Fruit fly (Drosophila melanogaster) whole organism, prepupa: ENCODE data around the gene CG32152.

ENCODE experiments used
- Blimp-1 ChIP-seq: fragments of 200-800 bp; sonication (Bioruptor generic); optimal IDR thresholded peaks from 3 replicates; lab custom pipeline; 2017; ENCODE audit warnings: missing biosample characterization, missing genetic modification characterization, mild to moderate bottlenecking, moderate library complexity, missing genetic modification reagents
- CG10631 ChIP-seq: fragments of 200-800 bp; sonication (Bioruptor generic); optimal IDR thresholded peaks from 2 replicates; lab custom pipeline; 2016; ENCODE audit warnings: missing biosample characterization, missing genetic modification characterization
- CG10669 ChIP-seq: fragments of 200-800 bp; sonication (Bioruptor generic); optimal IDR thresholded peaks from 3 replicates; lab custom pipeline; 2018; ENCODE audit warnings: missing biosample characterization, mild to moderate bottlenecking, missing genetic modification characterization, moderate library complexity
- CG11294 ChIP-seq: fragments of 200-800 bp; sonication (Bioruptor generic); IDR thresholded peaks from 2 replicates; pipeline ENCODE4 v1.3.6; 2022; ENCODE audit warnings: missing biosample characterization, missing genetic modification characterization
- CG11762 ChIP-seq: fragments of 200-800 bp; sonication (Bioruptor generic); optimal IDR thresholded peaks from 3 replicates; lab custom pipeline; 2016; ENCODE audit warnings: missing biosample characterization, missing genetic modification characterization; ENCODE audit not compliant: insufficient read depth
- CG11902 ChIP-seq: fragments of 200-800 bp; sonication (Bioruptor generic); optimal IDR thresholded peaks from 3 replicates; lab custom pipeline; 2016; ENCODE audit warnings: missing biosample characterization, missing genetic modification characterization
- CG15336 ChIP-seq: fragments of 200-800 bp; sonication (Bioruptor generic); IDR thresholded peaks from 2 replicates; pipeline ENCODE4 v1.3.6; 2022; ENCODE audit warnings: missing biosample characterization, missing genetic modification characterization
- CG16779 ChIP-seq: fragments of 200-800 bp; sonication (Bioruptor generic); optimal IDR thresholded peaks from 3 replicates; lab custom pipeline; 2017; ENCODE audit warnings: missing biosample characterization, mild to moderate bottlenecking, missing genetic modification characterization
- CG3032 ChIP-seq: fragments of 200-800 bp; optimal IDR thresholded peaks from 2 replicates; lab custom pipeline; 2019; ENCODE audit warnings: missing biosample characterization, mild to moderate bottlenecking, missing genetic modification characterization, moderate library complexity
- CG34406 ChIP-seq: fragments of 200-800 bp; sonication (Bioruptor generic); optimal IDR thresholded peaks from 3 replicates; lab custom pipeline; 2016; ENCODE audit warnings: missing biosample characterization, missing genetic modification characterization
- CG3919 ChIP-seq: fragments of 200-800 bp; sonication (Bioruptor generic); optimal IDR thresholded peaks from 3 replicates; lab custom pipeline; 2016; ENCODE audit warnings: missing biosample characterization, missing genetic modification characterization
- CG6163 ChIP-seq: fragments of 200-800 bp; sonication (Bioruptor generic); IDR thresholded peaks from 3 replicates; pipeline ENCODE4 v1.3.6; 2022; ENCODE audit warnings: missing biosample characterization, missing genetic modification characterization
- CG6276 ChIP-seq: fragments of 200-800 bp; sonication (Bioruptor generic); optimal IDR thresholded peaks from 2 replicates; lab custom pipeline; 2017; ENCODE audit warnings: missing biosample characterization, mild to moderate bottlenecking, missing genetic modification characterization
- CG6792 ChIP-seq: fragments of 200-800 bp; sonication (Bioruptor generic); optimal IDR thresholded peaks from 3 replicates; lab custom pipeline; 2016; ENCODE audit warnings: missing biosample characterization, missing genetic modification characterization
- CG6808 ChIP-seq: fragments of 200-800 bp; sonication (Bioruptor generic); optimal IDR thresholded peaks from 3 replicates; lab custom pipeline; 2017; ENCODE audit warnings: missing biosample characterization, missing genetic modification characterization, mild to moderate bottlenecking, moderate library complexity, missing genetic modification reagents
- CG6854 ChIP-seq: fragments of 200-800 bp; sonication (Bioruptor generic); optimal IDR thresholded peaks from 2 replicates; lab custom pipeline; 2017; ENCODE audit warnings: missing biosample characterization, mild to moderate bottlenecking, missing genetic modification characterization
- CG8119 ChIP-seq: fragments of 200-800 bp; sonication (Bioruptor generic); IDR thresholded peaks from 3 replicates; pipeline ENCODE4 v1.3.6; 2022; ENCODE audit warnings: missing biosample characterization, missing genetic modification characterization
- CG8319 ChIP-seq: fragments of 200-800 bp; sonication (Bioruptor generic); optimal IDR thresholded peaks from 3 replicates; lab custom pipeline; 2016; ENCODE audit warnings: missing biosample characterization, missing genetic modification characterization
- CG9139 ChIP-seq: fragments of 200-800 bp; sonication (Bioruptor generic); optimal IDR thresholded peaks from 3 replicates; lab custom pipeline; 2017; ENCODE audit warnings: missing biosample characterization, mild to moderate bottlenecking, missing genetic modification characterization
- Eip78C ChIP-seq: fragments of 200-800 bp; sonication (Bioruptor generic); peaks from one replicate; lab custom pipeline; 2016; ENCODE audit warnings: missing biosample characterization, missing genetic modification characterization
- Eip93F ChIP-seq: fragments of 200-800 bp; sonication (Bioruptor generic); optimal IDR thresholded peaks from 2 replicates; lab custom pipeline; 2016; ENCODE audit warnings: missing biosample characterization, mild to moderate bottlenecking, missing genetic modification characterization
- Ets21C ChIP-seq: fragments of 200-800 bp; sonication (Bioruptor generic); optimal IDR thresholded peaks from 3 replicates; lab custom pipeline; 2016; ENCODE audit warnings: missing biosample characterization, missing genetic modification characterization
- Ets96B ChIP-seq: fragments of 200-800 bp; optimal IDR thresholded peaks from 2 replicates; lab custom pipeline; 2019; ENCODE audit warnings: missing biosample characterization, mild to moderate bottlenecking, missing genetic modification characterization, moderate library complexity
- Gug ChIP-seq: fragments of 200-800 bp; sonication (Bioruptor generic); IDR thresholded peaks from 2 replicates; pipeline ENCODE4 v1.3.6; 2022; ENCODE audit warnings: missing biosample characterization, missing genetic modification characterization
- Hr38 ChIP-seq: sonication (Bioruptor generic); optimal IDR thresholded peaks from 2 replicates; lab custom pipeline; 2016; ENCODE audit warnings: missing biosample characterization, missing genetic modification characterization
- Hr39 ChIP-seq: fragments of 200-800 bp; sonication (Bioruptor generic); optimal IDR thresholded peaks from 2 replicates; lab custom pipeline; 2016; ENCODE audit warnings: missing biosample characterization, missing genetic modification characterization
- Hr4 ChIP-seq: fragments of 200-800 bp; sonication (Bioruptor generic); optimal IDR thresholded peaks from 3 replicates; lab custom pipeline; 2016; ENCODE audit warnings: missing biosample characterization, missing genetic modification characterization
- Met ChIP-seq: fragments of 200-800 bp; sonication (Bioruptor generic); optimal IDR thresholded peaks from 3 replicates; lab custom pipeline; 2016; ENCODE audit warnings: missing biosample characterization, missing genetic modification characterization
- OdsH ChIP-seq: fragments of 200-800 bp; sonication (Bioruptor generic); optimal IDR thresholded peaks from 3 replicates; lab custom pipeline; 2016; ENCODE audit warnings: missing biosample characterization, missing genetic modification characterization
- Sox102F ChIP-seq: fragments of 200-800 bp; sonication (Bioruptor generic); optimal IDR thresholded peaks from 2 replicates; lab custom pipeline; 2016; ENCODE audit warnings: missing biosample characterization, mild to moderate bottlenecking, missing genetic modification characterization
- Sox14 ChIP-seq: fragments of 200-800 bp; sonication (Bioruptor generic); optimal IDR thresholded peaks from 3 replicates; lab custom pipeline; 2016; ENCODE audit warnings: missing biosample characterization, missing genetic modification characterization
- achi ChIP-seq: fragments of 200-800 bp; sonication (Bioruptor generic); optimal IDR thresholded peaks from 3 replicates; lab custom pipeline; 2016; ENCODE audit warnings: missing biosample characterization, missing genetic modification characterization
- acj6 ChIP-seq: fragments of 200-800 bp; sonication (Bioruptor generic); optimal IDR thresholded peaks from 3 replicates; lab custom pipeline; 2016; ENCODE audit warnings: missing biosample characterization, missing genetic modification characterization
- cyc ChIP-seq: fragments of 200-800 bp; sonication (Bioruptor generic); optimal IDR thresholded peaks from 3 replicates; lab custom pipeline; 2016; ENCODE audit warnings: missing biosample characterization, missing genetic modification characterization
- eg ChIP-seq: fragments of 200-800 bp; sonication (Bioruptor generic); IDR thresholded peaks from 3 replicates; pipeline ENCODE4 v1.3.6; 2022; ENCODE audit warnings: missing biosample characterization, missing genetic modification characterization
- esn ChIP-seq: fragments of 200-800 bp; sonication (Bioruptor generic); optimal IDR thresholded peaks from 2 replicates; lab custom pipeline; 2016; ENCODE audit warnings: missing biosample characterization, mild to moderate bottlenecking, missing genetic modification characterization, moderate library complexity
- fd59A ChIP-seq: fragments of 200-800 bp; sonication (Bioruptor generic); optimal IDR thresholded peaks from 2 replicates; lab custom pipeline; 2017; ENCODE audit warnings: missing biosample characterization, mild to moderate bottlenecking, missing genetic modification characterization, missing genetic modification reagents
- fkh ChIP-seq: fragments of 200-800 bp; sonication (Bioruptor generic); optimal IDR thresholded peaks from 3 replicates; lab custom pipeline; 2017; ENCODE audit warnings: missing biosample characterization, mild to moderate bottlenecking, missing genetic modification characterization, moderate library complexity
- net ChIP-seq: fragments of 200-800 bp; sonication (Bioruptor generic); optimal IDR thresholded peaks from 3 replicates; lab custom pipeline; 2016; ENCODE audit warnings: missing biosample characterization, missing genetic modification characterization
- spab ChIP-seq: fragments of 200-800 bp; sonication (Bioruptor generic); optimal IDR thresholded peaks from 2 replicates; lab custom pipeline; 2017; ENCODE audit warnings: missing biosample characterization, mild to moderate bottlenecking, missing genetic modification characterization, missing genetic modification reagents
- ss ChIP-seq, 2 experiments: fragments of 200-800 bp; sonication (Bioruptor generic); optimal IDR thresholded peaks; 2 replicates in 1 of 2; 3 replicates in 1 of 2; lab custom pipeline; 2017 to 2018; ENCODE audit warnings: mild to moderate bottlenecking in 2 of 2, missing biosample characterization in 2 of 2, missing genetic modification characterization in 2 of 2, moderate library complexity in 1 of 2
- svp ChIP-seq: fragments of 200-800 bp; sonication (Bioruptor generic); peaks from one replicate; lab custom pipeline; 2016; ENCODE audit warnings: missing biosample characterization, missing genetic modification characterization
- vri ChIP-seq: fragments of 200-800 bp; sonication (Bioruptor generic); optimal IDR thresholded peaks from 3 replicates; lab custom pipeline; 2016; ENCODE audit warnings: missing biosample characterization, mild to moderate bottlenecking, missing genetic modification characterization

The CG32152 gene

dm6 chr3L:16143685-16144539 lies at the start of gene CG32152:
TSS of gene CG32152 (minus strand) at chr3L:16144036.
- TF ChIP-seq Sox14 (GFP tag; lab: Kevin White, UChicago) = no peak
- peak; percentile 70; the same call in 2 of the 3 replicates for TF ChIP-seq eg (GFP tag; lab: Robert Waterston, UW)
- TF ChIP-seq CG11762 (GFP tag; lab: Kevin White, UChicago) = no peak
- no peak for TF ChIP-seq CG11294 (GFP tag; lab: Robert Waterston, UW)
- peak; percentile 61; the same call in 2 of the 3 replicates for TF ChIP-seq CG6163 (GFP tag; lab: Robert Waterston, UW)
- TF ChIP-seq CG15336 = peak; percentile 37
- TF ChIP-seq Eip78C = peak; percentile 64
- no peak for TF ChIP-seq CG8319 (GFP tag; lab: Kevin White, UChicago)
- peak; percentile 5 for TF ChIP-seq acj6

dm6 chr3L:16192561-16193355 lies 48.9 kb upstream of the CG32152 start:
- no peak for TF ChIP-seq ss (GFP tag; optimal IDR thresholded peaks at IDR 0.05; lab: Kevin White, UChicago)
- TF ChIP-seq cyc (GFP tag; lab: Kevin White, UChicago) = no peak
- no peak for TF ChIP-seq Hr39 (GFP tag; lab: Kevin White, UChicago)
- no peak for TF ChIP-seq eg (GFP tag; lab: Robert Waterston, UW)
- TF ChIP-seq OdsH (GFP tag; lab: Kevin White, UChicago) = no peak
- no peak for TF ChIP-seq CG11902 (GFP tag; lab: Kevin White, UChicago)
- no peak for TF ChIP-seq CG34406 (GFP tag; lab: Kevin White, UChicago)
- TF ChIP-seq fd59A (GFP tag; lab: Kevin White, UChicago) = no peak
- TF ChIP-seq CG10631 (GFP tag; lab: Kevin White, UChicago) = no peak
- TF ChIP-seq CG10669 = no peak
- TF ChIP-seq CG6792 (GFP tag; lab: Kevin White, UChicago) = no peak
- no peak for TF ChIP-seq esn (GFP tag; lab: Kevin White, UChicago)
- TF ChIP-seq Sox102F = no peak
- TF ChIP-seq Ets21C = no peak

- TF ChIP-seq Met (GFP tag; lab: Kevin White, UChicago) (peak; percentile 20), CG10669 (peak; percentile 31), Hr38 (no peak), ss (GFP tag; optimal IDR thresholded peaks at IDR 0.05; lab: Kevin White, UChicago) (peak; percentile 67 to 72), Gug (GFP tag; lab: Robert Waterston, UW) (no peak), Sox102F (peak; percentile 24), CG6276 (GFP tag; lab: Kevin White, UChicago) (peak; percentile 17), fkh (GFP tag; lab: Kevin White, UChicago) (peak; percentile 73), CG9139 (peak; percentile 61), CG8119 (GFP tag; lab: Robert Waterston, UW) (0 out of 3 replicates have a peak, but pooled peaks have one; percentile 26), Hr39 (GFP tag; lab: Kevin White, UChicago) (no peak), CG3919 (peak; percentile 45), eg (GFP tag; lab: Robert Waterston, UW) (peak; percentile 34; the same call in 1 of the 3 replicates), CG11294 (GFP tag; lab: Robert Waterston, UW) (0 out of 2 replicates have a peak, but pooled peaks have one; percentile 34), CG3032 (tag; lab: Kevin White, UChicago) (peak; percentile 1), cyc (GFP tag; lab: Kevin White, UChicago) (no peak), Blimp-1 (GFP tag; lab: Kevin White, UChicago) (no peak), CG6808 (GFP tag; lab: Kevin White, UChicago) (peak; percentile 56), fd59A (GFP tag; lab: Kevin White, UChicago) (no peak), spab (GFP tag; lab: Kevin White, UChicago) (peak; percentile 41), CG16779 (tag; lab: Kevin White, UChicago) (peak; percentile 46), CG6854 (peak; percentile 69), vri (GFP tag; lab: Kevin White, UChicago) (peak; percentile 85), svp (peak; percentile 63), Hr4 (GFP tag; lab: Kevin White, UChicago) (no peak), Eip93F (GFP tag; lab: Kevin White, UChicago) (peak; percentile 70), Sox14 (GFP tag; lab: Kevin White, UChicago) (peak; percentile 15), net (GFP tag; lab: Kevin White, UChicago) (peak; percentile 6), achi (GFP tag; lab: Kevin White, UChicago) (peak; percentile 12), esn (GFP tag; lab: Kevin White, UChicago) (no peak), Ets96B (tag; lab: Kevin White, UChicago) (no peak)
Observed at dm6 chr3L:16190885-16191284, 47.0 kb upstream of the CG32152 start.
